Fruit fly (Drosophila melanogaster) whole organism, embryonic: Measurements from ENCODE around the gene brm.

Experiments used
- CG11504 ChIP-seq: fragments of 200-800 bp; sonication (Bioruptor generic); optimal IDR thresholded peaks from 3 replicates; lab custom pipeline; 2019; ENCODE audit warnings: missing biosample characterization, mild to moderate bottlenecking, missing genetic modification characterization, moderate library complexity
- bbx ChIP-seq: fragments of 200-800 bp; sonication (Bioruptor generic); IDR thresholded peaks from 2 replicates; pipeline ENCODE4 v1.3.6; 2022; ENCODE audit warnings: missing biosample characterization, missing genetic modification characterization; ENCODE audit not compliant: partially characterized antibody
- otp ChIP-seq: fragments of 200-800 bp; sonication (Bioruptor generic); IDR thresholded peaks from 3 replicates; pipeline ENCODE4, ENCODE4 v1.3.6; 2022; ENCODE audit warnings: missing biosample characterization, missing genetic modification characterization

- TF ChIP-seq otp: peak; percentile 86
- TF ChIP-seq bbx (GFP tag; lab: Robert Waterston, UW): 0 out of 2 replicates have a peak, but pooled peaks have one; percentile 46
- peak; percentile 87 for TF ChIP-seq CG11504 (tag; lab: Kevin White, UChicago)
Measured at dm6 chr3L:15924811-15925437, 57.7 kb downstream of the brm start, which contains the start of gene sff.
